ENCODE assay signal across 4 worm cellular contexts in the genomic region with DNA sequence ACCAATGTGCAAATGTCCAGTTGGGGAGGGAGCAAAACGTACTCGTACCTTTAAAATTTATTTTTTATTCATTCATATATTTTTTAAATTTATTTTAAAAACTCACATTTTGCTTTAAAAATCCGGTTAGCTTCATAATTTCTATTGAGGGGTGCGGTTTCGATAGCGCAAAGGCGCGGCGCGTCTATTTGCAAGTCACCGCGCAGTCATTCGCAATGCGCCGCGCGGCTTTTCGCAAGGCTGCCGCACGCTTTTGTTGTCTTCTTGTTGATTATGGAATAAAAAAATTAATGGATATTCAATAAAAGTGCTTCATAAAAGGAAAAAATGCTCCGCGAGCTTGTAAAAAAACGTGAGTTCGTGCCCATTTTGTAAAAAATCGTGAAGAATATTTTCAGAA.
A peak's percentile ranks its signal among the peaks of the same experiment; 100 is the strongest.
TF ChIP-seq lines count a peak whose summit lies in the region.

A gene (minus strand): TSS at position 190 of the 400 bp plus-strand sequence.
A gene (plus strand): TSS at position 282 of the 400 bp plus-strand sequence.

TF ChIP-seq in whole organism, L2 larva, 48 proteins besides CTCF, POLR2A, EP300 and RAD21 (continues in another document):
- TF ChIP-seq Y55F3AM.14 (GFP tag; optimal IDR thresholded peaks at IDR 0.05; lab: Kevin White, UChicago) (peak; percentile 74), ztf-1 (GFP tag; conservative IDR thresholded peaks at IDR 0.05; lab: Robert Waterston, UW) (no peak), nhr-12 (tag; optimal IDR thresholded peaks at IDR 0.05; lab: Kevin White, UChicago) (no peak), ZK546.5 (tag; optimal IDR thresholded peaks at IDR 0.05; lab: Kevin White, UChicago) (peak; percentile 49), skn-1 (tag; optimal IDR thresholded peaks at IDR 0.05; lab: Kevin White, UChicago) (peak; percentile 77), ama-1 (optimal IDR thresholded peaks at IDR 0.05; lab: Kevin White, UChicago) (no peak), dmd-4 (tag; optimal IDR thresholded peaks at IDR 0.05; lab: Kevin White, UChicago) (no peak), mdl-1 (tag; optimal IDR thresholded peaks at IDR 0.05; lab: Kevin White, UChicago) (peak; percentile 12 to 56), nhr-11 (tag; optimal IDR thresholded peaks at IDR 0.05; lab: Kevin White, UChicago) (peak; percentile 36), unc-39 (tag; optimal IDR thresholded peaks at IDR 0.05; lab: Kevin White, UChicago) (no peak), unc-55 (GFP tag; optimal IDR thresholded peaks at IDR 0.05; lab: Kevin White, UChicago) (peak; percentile 94), peb-1 (tag; optimal IDR thresholded peaks at IDR 0.05; lab: Kevin White, UChicago) (no peak), nhr-25 (tag; optimal IDR thresholded peaks at IDR 0.05; lab: Kevin White, UChicago) (peak; percentile 88), C34F6.9 (tag; optimal IDR thresholded peaks at IDR 0.05; lab: Kevin White, UChicago) (peak; percentile 75), nhr-6 (tag; optimal IDR thresholded peaks at IDR 0.05; lab: Kevin White, UChicago) (peak; percentile 86), snpc-4 (tag; optimal IDR thresholded peaks at IDR 0.05; lab: Kevin White, UChicago) (peak; percentile 62), gmeb-1 (tag; optimal IDR thresholded peaks at IDR 0.05; lab: Kevin White, UChicago) (peak; percentile 85), nhr-10 (tag; optimal IDR thresholded peaks at IDR 0.05; lab: Kevin White, UChicago) (peak; percentile 53), ceh-82 (tag; optimal IDR thresholded peaks at IDR 0.05; lab: Kevin White, UChicago) (peak; percentile 76), mbf-1 (tag; optimal IDR thresholded peaks at IDR 0.05; lab: Kevin White, UChicago) (no peak), sma-9 (GFP tag; optimal IDR thresholded peaks at IDR 0.05; lab: Kevin White, UChicago) (peak; percentile 93), sma-9 (tag; optimal IDR thresholded peaks at IDR 0.05; lab: Kevin White, UChicago) (no peak)

TF ChIP-seq in whole organism, L4 larva, 104 proteins besides CTCF, POLR2A, EP300 and RAD21 (continues in another document):
- TF ChIP-seq lin-15B (tag; optimal IDR thresholded peaks at IDR 0.05; lab: Kevin White, UChicago), result peak; percentile 62
- TF ChIP-seq lin-1 (GFP tag; IDR thresholded peaks at IDR 0.05; lab: Robert Waterston, UW), result peak; percentile 79
- TF ChIP-seq ceh-62 (tag; optimal IDR thresholded peaks at IDR 0.05; lab: Kevin White, UChicago), result no peak
- TF ChIP-seq dmd-6 (GFP tag; IDR thresholded peaks at IDR 0.05; lab: Robert Waterston, UW), result peak; percentile 71
- peak; percentile 71; the same call in 1 of the 2 replicates for TF ChIP-seq php-3 (GFP tag; IDR thresholded peaks at IDR 0.05; lab: Robert Waterston, UW)
- peak; percentile 99 for TF ChIP-seq mes-2 (tag; optimal IDR thresholded peaks at IDR 0.05; lab: Kevin White, UChicago; ENCODE audit: poor library complexity, severe bottlenecking)
- peak; percentile 84 to 95 for TF ChIP-seq lsy-2 (tag; optimal IDR thresholded peaks at IDR 0.05; lab: Kevin White, UChicago)
- peak; percentile 96 for TF ChIP-seq aha-1 (tag; lab: Kevin White, UChicago)
- TF ChIP-seq nhr-42 (GFP tag; IDR thresholded peaks at IDR 0.05; lab: Robert Waterston, UW), result peak; percentile 79
- peak; percentile 90 for TF ChIP-seq lin-38 (GFP tag; IDR thresholded peaks at IDR 0.05; lab: Robert Waterston, UW)
- TF ChIP-seq lim-7 (GFP tag; IDR thresholded peaks at IDR 0.05; lab: Robert Waterston, UW), result peak; percentile 79
- peak; percentile 54 for TF ChIP-seq aly-2 (tag; optimal IDR thresholded peaks at IDR 0.05; lab: Kevin White, UChicago)
- no peak for TF ChIP-seq daf-12 (tag; optimal IDR thresholded peaks at IDR 0.05; lab: Kevin White, UChicago)
- TF ChIP-seq mxl-2 (GFP tag; conservative IDR thresholded peaks at IDR 0.05; lab: Robert Waterston, UW), result no peak
- peak; percentile 66 for TF ChIP-seq set-16 (GFP tag; IDR thresholded peaks at IDR 0.05; lab: Robert Waterston, UW)
- no peak for TF ChIP-seq lin-39 (tag; optimal IDR thresholded peaks at IDR 0.05; lab: Kevin White, UChicago)
- peak; percentile 96 for TF ChIP-seq arid-1 (GFP tag; conservative IDR thresholded peaks at IDR 0.05; lab: Robert Waterston, UW)
- peak in 1 of 2 experiments; percentile 20 for TF ChIP-seq mdl-1 (tag; optimal IDR thresholded peaks at IDR 0.05; lab: Kevin White, UChicago)
- TF ChIP-seq rbr-2 (tag; optimal IDR thresholded peaks at IDR 0.05; lab: Kevin White, UChicago), result peak; percentile 91
- TF ChIP-seq zag-1 (tag; optimal IDR thresholded peaks at IDR 0.05; lab: Kevin White, UChicago), result no peak
- TF ChIP-seq gei-8 (GFP tag; optimal IDR thresholded peaks at IDR 0.05; lab: Kevin White, UChicago), result peak; percentile 56
- no peak for TF ChIP-seq dmd-8 (GFP tag; IDR thresholded peaks at IDR 0.05; lab: Robert Waterston, UW)

TF ChIP-seq in whole organism, late embryonic, 69 proteins besides CTCF, POLR2A, EP300 and RAD21 (continues in another document):
- TF ChIP-seq fkh-10 (GFP tag; optimal IDR thresholded peaks at IDR 0.05; lab: Kevin White, UChicago) (peak; percentile 89), fkh-6 (tag; optimal IDR thresholded peaks at IDR 0.05; lab: Kevin White, UChicago) (peak; percentile 90), dmd-4 (tag; optimal IDR thresholded peaks at IDR 0.05; lab: Kevin White, UChicago; ENCODE audit: borderline replicate concordance) (peak; percentile 98), hlh-6 (tag; optimal IDR thresholded peaks at IDR 0.05; lab: Kevin White, UChicago) (peak; percentile 92), unc-86 (tag; optimal IDR thresholded peaks at IDR 0.05; lab: Kevin White, UChicago) (peak; percentile 99), pax-1 (tag; optimal IDR thresholded peaks at IDR 0.05; lab: Kevin White, UChicago) (peak; percentile 58), ceh-14 (tag; optimal IDR thresholded peaks at IDR 0.05; lab: Kevin White, UChicago) (peak; percentile 99), dve-1 (tag; optimal IDR thresholded peaks at IDR 0.05; lab: Kevin White, UChicago) (peak; percentile 58), nfya-1 (tag; optimal IDR thresholded peaks at IDR 0.05; lab: Kevin White, UChicago) (peak; percentile 93), ets-4 (tag; optimal IDR thresholded peaks at IDR 0.05; lab: Kevin White, UChicago) (peak; percentile 98), K09A11.1 (tag; optimal IDR thresholded peaks at IDR 0.05; lab: Kevin White, UChicago; ENCODE audit: insufficient read depth) (peak; percentile 97), pha-2 (tag; optimal IDR thresholded peaks at IDR 0.05; lab: Kevin White, UChicago) (peak; percentile 96), zip-5 (tag; optimal IDR thresholded peaks at IDR 0.05; lab: Kevin White, UChicago) (peak; percentile 97), ama-1 (optimal IDR thresholded peaks at IDR 0.05; lab: Kevin White, UChicago) (no peak), mec-3 (tag; optimal IDR thresholded peaks at IDR 0.05; lab: Kevin White, UChicago; ENCODE audit: borderline replicate concordance) (peak; percentile 93), fax-1 (tag; optimal IDR thresholded peaks at IDR 0.05; lab: Kevin White, UChicago) (peak; percentile 99), ahr-1 (tag; optimal IDR thresholded peaks at IDR 0.05; lab: Kevin White, UChicago) (peak; percentile 99), npax-4 (tag; optimal IDR thresholded peaks at IDR 0.05; lab: Kevin White, UChicago) (peak; percentile 96), ceh-30 (tag; optimal IDR thresholded peaks at IDR 0.05; lab: Kevin White, UChicago) (peak; percentile 69), che-1 (tag; optimal IDR thresholded peaks at IDR 0.05; lab: Kevin White, UChicago) (peak; percentile 92), odd-2 (tag; optimal IDR thresholded peaks at IDR 0.05; lab: Kevin White, UChicago) (peak; percentile 88), ceh-48 (tag; optimal IDR thresholded peaks at IDR 0.05; lab: Kevin White, UChicago) (peak; percentile 99), ceh-24 (tag; optimal IDR thresholded peaks at IDR 0.05; lab: Kevin White, UChicago) (peak; percentile 95)

TF ChIP-seq in whole organism, mixed stage, embryonic, 35 proteins besides CTCF, POLR2A, EP300 and RAD21 (continues in another document):
- peak; percentile 90 for TF ChIP-seq mab-5 (tag; optimal IDR thresholded peaks at IDR 0.05; lab: Kevin White, UChicago)
- TF ChIP-seq mls-2 (tag; optimal IDR thresholded peaks at IDR 0.05; lab: Kevin White, UChicago), result peak; percentile 99
- TF ChIP-seq zip-8 (tag; optimal IDR thresholded peaks at IDR 0.05; lab: Kevin White, UChicago), result no peak
- TF ChIP-seq ceh-83 (GFP tag; optimal IDR thresholded peaks at IDR 0.05; lab: Kevin White, UChicago), result peak; percentile 98
- TF ChIP-seq ceh-39 (tag; optimal IDR thresholded peaks at IDR 0.05; lab: Kevin White, UChicago), result peak; percentile 83
- peak; percentile 98 for TF ChIP-seq unc-120 (tag; optimal IDR thresholded peaks at IDR 0.05; lab: Kevin White, UChicago; ENCODE audit: poor library complexity, severe bottlenecking)
- TF ChIP-seq ztf-11 (tag; optimal IDR thresholded peaks at IDR 0.05; lab: Kevin White, UChicago), result peak; percentile 95
- TF ChIP-seq cnd-1 (tag; optimal IDR thresholded peaks at IDR 0.05; lab: Kevin White, UChicago), result peak; percentile 98
- TF ChIP-seq bed-3 (GFP tag; optimal IDR thresholded peaks at IDR 0.05; lab: Kevin White, UChicago), result peak; percentile 93
- TF ChIP-seq ceh-43 (GFP tag; optimal IDR thresholded peaks at IDR 0.05; lab: Kevin White, UChicago), result peak; percentile 96
- peak; percentile 92 for TF ChIP-seq tbx-8 (GFP tag; optimal IDR thresholded peaks at IDR 0.05; lab: Kevin White, UChicago)
- peak; percentile 14 for TF ChIP-seq elt-1 (tag; optimal IDR thresholded peaks at IDR 0.05; lab: Kevin White, UChicago; ENCODE audit: borderline replicate concordance, insufficient read depth)
- TF ChIP-seq sem-2 (GFP tag; optimal IDR thresholded peaks at IDR 0.05; lab: Kevin White, UChicago), result peak; percentile 92
- peak; percentile 97 for TF ChIP-seq drap-1 (GFP tag; optimal IDR thresholded peaks at IDR 0.05; lab: Kevin White, UChicago)
- TF ChIP-seq nhr-2 (tag; optimal IDR thresholded peaks at IDR 0.05; lab: Kevin White, UChicago), result peak; percentile 58
- TF ChIP-seq unc-62 (GFP tag; optimal IDR thresholded peaks at IDR 0.05; lab: Kevin White, UChicago), result peak; percentile 42
- peak; percentile 87 for TF ChIP-seq ces-1 (GFP tag; optimal IDR thresholded peaks at IDR 0.05; lab: Kevin White, UChicago)
- peak; percentile 96 for TF ChIP-seq mep-1 (tag; optimal IDR thresholded peaks at IDR 0.05; lab: Kevin White, UChicago)
- TF ChIP-seq nhr-237 (tag; optimal IDR thresholded peaks at IDR 0.05; lab: Kevin White, UChicago), result peak; percentile 91
- peak; percentile 95 for TF ChIP-seq lin-32 (GFP tag; optimal IDR thresholded peaks at IDR 0.05; lab: Kevin White, UChicago)
- peak; percentile 93 for TF ChIP-seq hlh-1 (tag; optimal IDR thresholded peaks at IDR 0.05; lab: Kevin White, UChicago)
- TF ChIP-seq sptf-1 (tag; optimal IDR thresholded peaks at IDR 0.05; lab: Kevin White, UChicago), result peak; percentile 99
- peak; percentile 93 for TF ChIP-seq flh-1 (GFP tag; optimal IDR thresholded peaks at IDR 0.05; lab: Kevin White, UChicago)
- no peak for TF ChIP-seq snpc-4 (tag; optimal IDR thresholded peaks at IDR 0.05; lab: Kevin White, UChicago)
- TF ChIP-seq nhr-76 (tag; optimal IDR thresholded peaks at IDR 0.05; lab: Kevin White, UChicago), result peak; percentile 97
- peak; percentile 98 for TF ChIP-seq pha-4 (tag; optimal IDR thresholded peaks at IDR 0.05; lab: Kevin White, UChicago)
- peak; percentile 76 for TF ChIP-seq unc-39 (tag; optimal IDR thresholded peaks at IDR 0.05; lab: Kevin White, UChicago)
